Worm (Caenorhabditis elegans): Measurements from ENCODE around the gene sdz-37.

DNA sequence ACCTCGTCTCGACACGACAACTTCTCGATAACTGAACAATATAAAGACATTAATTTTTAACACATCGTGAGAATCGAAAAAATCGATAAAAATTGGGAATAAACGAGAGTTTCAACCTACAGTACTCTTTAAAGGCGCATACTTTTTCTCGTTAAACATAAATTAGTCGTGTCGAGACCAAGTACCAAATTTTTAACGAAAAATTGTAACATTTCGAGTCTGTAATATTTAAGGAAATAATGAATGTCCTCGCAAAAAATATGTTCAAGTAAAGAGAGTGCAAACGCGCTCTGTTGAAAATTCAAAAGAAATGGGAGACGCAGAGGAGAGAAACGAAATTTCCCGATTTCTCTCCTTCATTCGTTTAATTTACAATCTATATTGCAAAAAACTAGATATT, 14.3 kb upstream of the sdz-37 start:
- TF ChIP-seq zag-1 (tag; optimal IDR thresholded peaks at IDR 0.05) (no peak), unc-130 (tag; optimal IDR thresholded peaks at IDR 0.05) (no peak), aly-2 (tag; optimal IDR thresholded peaks at IDR 0.05) (no peak), unc-62 (GFP tag; optimal IDR thresholded peaks at IDR 0.05) (no peak), ceh-82 (tag; optimal IDR thresholded peaks at IDR 0.05) (no peak), ztf-4 (tag; optimal IDR thresholded peaks at IDR 0.05) (no peak), lsy-2 (tag; optimal IDR thresholded peaks at IDR 0.05) (peak in 1 of 2 experiments; percentile 18), aha-1 (tag; optimal IDR thresholded peaks at IDR 0.05) (no peak), fkh-8 (tag; optimal IDR thresholded peaks at IDR 0.05) (no peak), dpl-1 (GFP tag; optimal IDR thresholded peaks at IDR 0.05) (no peak), egl-27 (tag; optimal IDR thresholded peaks at IDR 0.05) (no peak), snpc-4 (tag; optimal IDR thresholded peaks at IDR 0.05) (no peak), ama-1 (optimal IDR thresholded peaks at IDR 0.05) (peak; percentile 69), nhr-12 (tag; optimal IDR thresholded peaks at IDR 0.05) (no peak)
